Worm (Caenorhabditis elegans): ENCODE measurements around the gene M01B2.8.

ce11 chrV:15303625-15304024, 43.6 kb downstream of the M01B2.8 start, which contains the start of gene srx-48:
- no peak for TF ChIP-seq nhr-76 (tag; optimal IDR thresholded peaks at IDR 0.05)
- TF ChIP-seq skn-1 (tag; optimal IDR thresholded peaks at IDR 0.05), result no peak
- TF ChIP-seq fkh-10 (GFP tag; optimal IDR thresholded peaks at IDR 0.05), result no peak
- TF ChIP-seq ceh-63 (GFP tag; optimal IDR thresholded peaks at IDR 0.05), result no peak
- TF ChIP-seq mep-1 (tag; optimal IDR thresholded peaks at IDR 0.05), result no peak
- no peak for TF ChIP-seq ztf-11 (tag; optimal IDR thresholded peaks at IDR 0.05)
- no peak for TF ChIP-seq vab-15 (tag; optimal IDR thresholded peaks at IDR 0.05)
- no peak for TF ChIP-seq irx-1 (tag; optimal IDR thresholded peaks at IDR 0.05)

Data from whole organism, L1 larva.